Fruit fly (Drosophila melanogaster): ENCODE results near the gene CG34298.

Gene CG34298

DNA sequence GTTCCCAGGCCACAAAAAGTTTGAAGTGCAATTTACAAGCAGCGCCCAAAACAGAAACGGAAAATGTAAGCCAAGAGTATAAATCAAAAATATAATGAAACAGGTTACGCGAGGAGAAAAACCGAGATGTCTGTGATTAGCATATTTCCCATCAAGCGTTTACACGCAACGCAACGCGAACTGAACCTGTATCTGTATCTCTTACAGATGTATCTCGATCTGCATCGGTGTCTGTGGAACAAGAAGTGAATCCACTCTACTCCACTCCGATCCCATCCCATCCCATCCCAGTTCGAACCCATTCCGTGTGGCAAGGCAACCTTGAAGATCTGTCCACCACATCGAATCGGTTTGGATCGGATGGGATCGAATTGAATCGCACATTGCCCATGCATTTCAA, 15.7 kb upstream of the CG34298 start:
- TF ChIP-seq ey (GFP tag; optimal IDR thresholded peaks at IDR 0.05) (no peak), tai (GFP tag; optimal IDR thresholded peaks at IDR 0.05) (no peak), Dif (GFP tag; optimal IDR thresholded peaks at IDR 0.05; ENCODE audit: partially characterized antibody) (no peak), CG32264 (GFP tag; optimal IDR thresholded peaks at IDR 0.05) (no peak), psq (GFP tag; optimal IDR thresholded peaks at IDR 0.05) (no peak), CG9705 (GFP tag; optimal IDR thresholded peaks at IDR 0.05) (no peak), Jra (GFP tag; optimal IDR thresholded peaks at IDR 0.05) (no peak), N (GFP tag; optimal IDR thresholded peaks at IDR 0.05) (no peak), sv (GFP tag; optimal IDR thresholded peaks at IDR 0.05) (no peak)

- TF ChIP-seq jim (GFP tag; optimal IDR thresholded peaks at IDR 0.05) (no peak), Dif (GFP tag; optimal IDR thresholded peaks at IDR 0.05; ENCODE audit: partially characterized antibody) (no peak), lola (GFP tag; optimal IDR thresholded peaks at IDR 0.05) (no peak), CG32264 (GFP tag; optimal IDR thresholded peaks at IDR 0.05) (no peak), CrebA (GFP tag; optimal IDR thresholded peaks at IDR 0.05; ENCODE audit: borderline replicate concordance) (no peak), OdsH (GFP tag; optimal IDR thresholded peaks at IDR 0.05) (no peak), dl (GFP tag; optimal IDR thresholded peaks at IDR 0.05; ENCODE audit: insufficient read depth in 1 of 2, partially characterized antibody in 2 of 2) (no peak), HLH106 (tag; optimal IDR thresholded peaks at IDR 0.05) (no peak), Hnf4 (GFP tag; optimal IDR thresholded peaks at IDR 0.05) (no peak), brk (GFP tag; optimal IDR thresholded peaks at IDR 0.05) (no peak), GATAd (GFP tag; optimal IDR thresholded peaks at IDR 0.05) (no peak), Vsx2 (GFP tag; optimal IDR thresholded peaks at IDR 0.05; ENCODE audit: partially characterized antibody) (no peak), psq (GFP tag; optimal IDR thresholded peaks at IDR 0.05) (no peak), br (GFP tag; optimal IDR thresholded peaks at IDR 0.05) (no peak), Jra (GFP tag; optimal IDR thresholded peaks at IDR 0.05) (no peak), rgr (GFP tag; optimal IDR thresholded peaks at IDR 0.05) (no peak), Hr78 (GFP tag; optimal IDR thresholded peaks at IDR 0.05) (no peak), Mio (GFP tag; optimal IDR thresholded peaks at IDR 0.05) (no peak)
Measured at dm6 chr3R:29985219-29985618, 14.4 kb upstream of the CG34298 start.

DNA sequence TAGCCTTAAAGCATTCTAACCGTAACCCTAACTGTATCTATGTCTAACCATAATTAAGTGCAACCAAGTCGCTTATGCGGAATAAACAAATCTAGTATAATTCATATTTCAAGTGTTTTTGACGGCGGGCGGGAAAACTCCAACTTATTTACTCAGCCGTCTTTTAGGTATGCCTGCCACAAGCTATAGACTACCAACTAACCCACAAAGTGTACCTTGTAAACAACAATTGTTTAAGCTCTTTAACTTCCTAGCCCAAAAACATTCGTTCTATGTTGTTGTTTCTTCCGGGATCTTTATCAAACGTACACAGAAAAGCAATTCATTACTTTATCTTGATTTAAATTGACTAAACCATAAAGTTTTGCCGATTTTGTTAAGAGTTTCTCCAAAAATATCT, 8.9 kb upstream of the CG34298 start:
- TF ChIP-seq Dif (GFP tag; optimal IDR thresholded peaks at IDR 0.05; ENCODE audit: partially characterized antibody) (no peak), Mio (GFP tag; optimal IDR thresholded peaks at IDR 0.05) (no peak), sage (GFP tag; optimal IDR thresholded peaks at IDR 0.05) (no peak), Abd-B (GFP tag; optimal IDR thresholded peaks at IDR 0.05) (no peak), Hr78 (GFP tag; optimal IDR thresholded peaks at IDR 0.05) (no peak), foxo (GFP tag; optimal IDR thresholded peaks at IDR 0.05) (no peak)

dm6 chr3R:29993134-29993533, 6.5 kb upstream of the CG34298 start, which contains the start of gene Acph-1:
Gene Acph-1, minus strand, starts transcription at chr3R:29993411.
- TF ChIP-seq rgr (GFP tag; optimal IDR thresholded peaks at IDR 0.05) (peak; percentile 61), sage (GFP tag; optimal IDR thresholded peaks at IDR 0.05) (no peak), foxo (GFP tag; optimal IDR thresholded peaks at IDR 0.05) (no peak), Mio (GFP tag; optimal IDR thresholded peaks at IDR 0.05) (no peak), br (GFP tag; optimal IDR thresholded peaks at IDR 0.05) (no peak), dl (GFP tag; optimal IDR thresholded peaks at IDR 0.05; ENCODE audit: insufficient read depth in 1 of 2, partially characterized antibody in 2 of 2) (no peak), CrebA (GFP tag; optimal IDR thresholded peaks at IDR 0.05; ENCODE audit: borderline replicate concordance) (no peak), Rel (GFP tag; optimal IDR thresholded peaks at IDR 0.05) (no peak), Rel (tag; optimal IDR thresholded peaks at IDR 0.05) (peak; percentile 36)

- TF ChIP-seq brk (GFP tag; optimal IDR thresholded peaks at IDR 0.05) = no peak
- peak; percentile 42 for TF ChIP-seq Hr83 (GFP tag; optimal IDR thresholded peaks at IDR 0.05; ENCODE audit: poor library complexity, severe bottlenecking)
- TF ChIP-seq jim (GFP tag; optimal IDR thresholded peaks at IDR 0.05) = peak; percentile 13
Measured at dm6 chr3R:29995035-29995434, 4.6 kb upstream of the CG34298 start, which contains the start of the genes CG7903 and Sas-6. Gene CG7903, minus strand, starts transcription at chr3R:29995231. Gene Sas-6, plus strand, starts transcription at chr3R:29995357.

Data from whole organism, wandering third instar larva.